Fruit fly (Drosophila melanogaster) whole organism, pupa: ENCODE results near the gene DopEcR.

ENCODE experiments used
- CG10348 ChIP-seq: fragments of 200-800 bp; sonication (Bioruptor generic); IDR thresholded peaks from 2 replicates; pipeline ENCODE4 v1.3.6; 2022; ENCODE audit warnings: missing biosample characterization, missing genetic modification characterization
- CG12605 ChIP-seq: fragments of 200-800 bp; sonication (Bioruptor generic); IDR thresholded peaks from 2 replicates; pipeline ENCODE4 v1.3.6; 2022; ENCODE audit warnings: missing biosample characterization, missing genetic modification characterization
- CG13204 ChIP-seq: fragments of 200-800 bp; sonication (Bioruptor generic); optimal IDR thresholded peaks from 2 replicates; lab custom pipeline; 2018; ENCODE audit warnings: missing biosample characterization, mild to moderate bottlenecking, missing genetic modification characterization, moderate library complexity
- CG14655 ChIP-seq: fragments of 200-800 bp; sonication (Bioruptor generic); optimal IDR thresholded peaks from 3 replicates; lab custom pipeline; 2017; ENCODE audit warnings: mild to moderate bottlenecking, missing biosample characterization, missing genetic modification reagents, missing genetic modification characterization
- CG15710 ChIP-seq: fragments of 200-800 bp; sonication (Bioruptor generic); optimal IDR thresholded peaks from 2 replicates; lab custom pipeline; 2018; ENCODE audit warnings: missing biosample characterization, mild to moderate bottlenecking, missing genetic modification characterization, moderate library complexity
- CG32121 ChIP-seq: fragments of 200-800 bp; sonication (Bioruptor generic); IDR thresholded peaks from 2 replicates; pipeline ENCODE4 v1.3.6; 2022; ENCODE audit warnings: missing biosample characterization, missing genetic modification characterization
- CG34367 ChIP-seq: fragments of 200-800 bp; sonication (Bioruptor generic); optimal IDR thresholded peaks from 2 replicates; lab custom pipeline; 2018; ENCODE audit warnings: missing biosample characterization, mild to moderate bottlenecking, missing genetic modification characterization
- CG4496 ChIP-seq: fragments of 200-800 bp; sonication (Bioruptor generic); IDR thresholded peaks from 3 replicates; pipeline ENCODE4 v1.3.6; 2022; ENCODE audit warnings: missing biosample characterization, missing genetic modification characterization
- CG8159 ChIP-seq: fragments of 200-800 bp; sonication (Bioruptor generic); optimal IDR thresholded peaks from 3 replicates; lab custom pipeline; 2018; ENCODE audit warnings: missing biosample characterization, mild to moderate bottlenecking, missing genetic modification characterization, moderate library complexity
- CG8301 ChIP-seq: fragments of 200-800 bp; sonication (Bioruptor generic); optimal IDR thresholded peaks from 2 replicates; lab custom pipeline; 2018; ENCODE audit warnings: missing biosample characterization, mild to moderate bottlenecking, missing genetic modification characterization
- CG9948 ChIP-seq: fragments of 200-800 bp; sonication (Bioruptor generic); optimal IDR thresholded peaks from 2 replicates; lab custom pipeline; 2018; ENCODE audit warnings: missing biosample characterization, mild to moderate bottlenecking, missing genetic modification characterization, moderate library complexity
- D1 ChIP-seq: fragments of 200-800 bp; sonication (Bioruptor generic); optimal IDR thresholded peaks from 2 replicates; lab custom pipeline; 2018; ENCODE audit warnings: missing biosample characterization, mild to moderate bottlenecking, missing genetic modification characterization, moderate library complexity
- EcR ChIP-seq: fragments of 200-800 bp; sonication (Bioruptor generic); optimal IDR thresholded peaks from 3 replicates; lab custom pipeline; 2019; ENCODE audit warnings: missing biosample characterization, missing genetic modification characterization, mild to moderate bottlenecking, moderate library complexity, missing genetic modification reagents
- Ets98B ChIP-seq: fragments of 200-800 bp; sonication (Bioruptor generic); IDR thresholded peaks from 2 replicates; pipeline ENCODE4 v1.3.6; 2022; ENCODE audit warnings: missing biosample characterization, missing genetic modification characterization
- Pif1A ChIP-seq: fragments of 200-800 bp; sonication (Bioruptor generic); optimal IDR thresholded peaks from 3 replicates; lab custom pipeline; 2016; ENCODE audit warnings: missing biosample characterization, missing genetic modification characterization
- Pif1B ChIP-seq: fragments of 200-800 bp; sonication (Bioruptor generic); optimal IDR thresholded peaks from 3 replicates; lab custom pipeline; 2016; ENCODE audit warnings: missing biosample characterization, missing genetic modification characterization
- Snoo ChIP-seq: fragments of 200-800 bp; sonication (Bioruptor generic); optimal IDR thresholded peaks from 3 replicates; lab custom pipeline; 2017; ENCODE audit warnings: missing biosample characterization, mild to moderate bottlenecking, missing genetic modification characterization, inconsistent platforms
- fd96Ca ChIP-seq: fragments of 200-800 bp; sonication (Bioruptor generic); IDR thresholded peaks from 3 replicates; pipeline ENCODE4 v1.3.6; 2022; ENCODE audit warnings: missing biosample characterization, missing genetic modification characterization
- gl ChIP-seq: fragments of 200-800 bp; sonication (Bioruptor generic); optimal IDR thresholded peaks from 2 replicates; lab custom pipeline; 2018; ENCODE audit warnings: missing biosample characterization, mild to moderate bottlenecking, missing genetic modification characterization
- rn ChIP-seq: fragments of 200-800 bp; sonication (Bioruptor generic); IDR thresholded peaks from 2 replicates; pipeline ENCODE4 v1.3.6; 2022; ENCODE audit warnings: missing biosample characterization, missing genetic modification characterization

Gene DopEcR

DNA sequence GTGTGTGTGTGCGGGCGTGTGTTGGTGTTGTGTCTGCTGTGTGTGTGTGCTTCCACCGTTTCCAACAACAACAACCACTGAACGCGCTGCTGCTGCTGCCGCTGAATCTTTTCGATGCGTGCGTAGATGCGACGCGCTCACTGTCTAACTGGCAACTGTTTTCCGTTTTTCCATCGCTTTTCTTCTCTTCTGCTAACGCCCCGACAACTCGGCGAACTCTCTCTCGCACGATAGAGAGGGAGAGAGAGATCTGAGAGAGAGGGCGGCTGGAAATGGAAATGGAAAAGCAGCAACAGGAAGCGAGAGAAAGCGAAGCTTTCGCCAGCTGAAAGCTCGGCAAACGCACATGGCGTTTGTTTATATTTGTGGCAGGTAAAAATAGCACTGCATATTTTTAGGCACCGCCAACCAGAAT is at the start of gene DopEcR:
TSS of gene DopEcR (minus strand) at position 157 of the 415 bp plus-strand sequence.
- TF ChIP-seq CG4496 (peak; percentile 71), gl (tag; lab: Kevin White, UChicago) (no peak), CG12605 (GFP tag; lab: Robert Waterston, UW) (peak; percentile 32; the same call in 1 of the 2 replicates), CG32121 (GFP tag; lab: Robert Waterston, UW) (0 out of 2 replicates have a peak, but pooled peaks have one; percentile 13), fd96Ca (GFP tag; lab: Robert Waterston, UW) (0 out of 3 replicates have a peak, but pooled peaks have one; percentile 11)

- TF ChIP-seq CG10348 (GFP tag; lab: Robert Waterston, UW), result no peak
- TF ChIP-seq fd96Ca (GFP tag; lab: Robert Waterston, UW), result no peak
- no peak for TF ChIP-seq Pif1A (GFP tag; lab: Kevin White, UChicago)
- TF ChIP-seq gl (tag; lab: Kevin White, UChicago), result no peak
- no peak for TF ChIP-seq CG12605 (GFP tag; lab: Robert Waterston, UW)
- no peak for TF ChIP-seq CG14655 (GFP tag; lab: Kevin White, UChicago)
- no peak for TF ChIP-seq Snoo (tag; lab: Kevin White, UChicago)
- TF ChIP-seq rn (GFP tag; lab: Robert Waterston, UW), result no peak
- TF ChIP-seq CG8301 (tag; lab: Kevin White, UChicago), result no peak
- TF ChIP-seq, all 21 proteins: peak for 0
Measured at dm6 chr3L:4428918-4429546, 48.8 kb upstream of the DopEcR start, which contains the start of gene nAChRbeta1. nAChRbeta1 (plus strand) TSS chr3L:4429349.

- no peak for TF ChIP-seq rn (GFP tag; lab: Robert Waterston, UW)
- TF ChIP-seq CG15710, result no peak
- TF ChIP-seq Snoo (tag; lab: Kevin White, UChicago), result no peak
- TF ChIP-seq fd96Ca (GFP tag; lab: Robert Waterston, UW), result no peak
- TF ChIP-seq CG14655 (GFP tag; lab: Kevin White, UChicago), result no peak
- TF ChIP-seq CG13204 (GFP tag; lab: Kevin White, UChicago), result no peak
- TF ChIP-seq D1 (tag; lab: Kevin White, UChicago), result no peak
- TF ChIP-seq CG10348 (GFP tag; lab: Robert Waterston, UW), result no peak
- no peak for TF ChIP-seq gl (tag; lab: Kevin White, UChicago)
- TF ChIP-seq Ets98B, result no peak
- TF ChIP-seq Pif1A (GFP tag; lab: Kevin White, UChicago), result no peak
- no peak for TF ChIP-seq CG4496
- TF ChIP-seq CG12605 (GFP tag; lab: Robert Waterston, UW), result no peak
- TF ChIP-seq CG32121 (GFP tag; lab: Robert Waterston, UW), result no peak
- no peak for TF ChIP-seq Pif1B (GFP tag; lab: Kevin White, UChicago)
Measured at dm6 chr3L:4426581-4426980, 46.4 kb upstream of the DopEcR start.

DNA sequence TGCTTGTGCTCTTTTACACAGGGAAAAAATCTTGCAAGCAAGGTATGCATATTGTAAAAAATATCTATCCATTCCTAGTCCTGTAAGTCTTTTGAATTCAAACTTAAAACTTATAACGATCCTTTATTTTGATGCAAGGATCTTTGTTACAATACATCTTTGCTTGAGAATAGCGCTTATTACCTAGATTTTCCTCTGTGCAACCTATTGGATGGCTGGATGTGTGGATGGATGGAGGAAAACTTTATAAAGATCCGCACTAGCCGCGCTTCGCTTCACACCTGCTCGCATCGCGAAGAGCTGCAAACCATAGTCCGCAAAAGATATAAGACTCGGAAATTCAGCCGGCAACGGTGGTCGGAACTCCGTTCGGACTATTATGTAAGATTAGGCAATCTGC is 41.2 kb upstream of the DopEcR start, which contains the start of gene CG15020:
TSS of gene CG15020 (plus strand) at position 301 of the 400 bp plus-strand sequence.
- TF ChIP-seq gl (tag; lab: Kevin White, UChicago), result no peak
- no peak for TF ChIP-seq EcR (GFP tag; lab: Kevin White, UChicago)
- no peak for TF ChIP-seq CG12605 (GFP tag; lab: Robert Waterston, UW)
- 0 out of 3 replicates have a peak, but pooled peaks have one; percentile 10 for TF ChIP-seq CG4496
- TF ChIP-seq D1 (tag; lab: Kevin White, UChicago), result no peak
- peak; percentile 56 for TF ChIP-seq CG14655 (GFP tag; lab: Kevin White, UChicago)
- TF ChIP-seq CG13204 (GFP tag; lab: Kevin White, UChicago), result no peak
- TF ChIP-seq CG8159 (tag; lab: Kevin White, UChicago), result no peak

dm6 chr3L:4417543-4417942 is 37.4 kb upstream of the DopEcR start:
- no peak for TF ChIP-seq CG12605 (GFP tag; lab: Robert Waterston, UW)
- TF ChIP-seq fd96Ca (GFP tag; lab: Robert Waterston, UW), result peak; percentile 46; the same call in 1 of the 3 replicates

DNA sequence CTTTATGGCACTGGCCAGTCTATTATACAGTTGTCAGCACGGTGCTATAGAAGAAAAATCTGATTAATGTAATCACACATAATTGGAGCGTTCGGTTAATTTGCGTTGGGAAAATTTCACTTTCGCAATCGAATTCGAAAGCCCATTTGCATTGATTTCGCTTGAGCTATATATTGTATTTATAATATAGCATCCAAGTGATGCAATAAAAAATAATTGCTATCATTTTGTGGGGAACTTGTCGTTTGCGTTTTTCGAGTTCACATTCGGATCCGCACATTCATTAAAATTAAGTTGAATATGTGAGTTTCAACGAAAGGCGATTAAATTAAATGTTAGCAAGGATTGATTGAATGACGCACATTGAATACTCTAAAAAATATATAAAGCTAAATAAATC is 36.9 kb upstream of the DopEcR start:
- TF ChIP-seq CG10348 (GFP tag; lab: Robert Waterston, UW) (no peak), CG12605 (GFP tag; lab: Robert Waterston, UW) (no peak), CG9948 (tag; lab: Kevin White, UChicago) (no peak), Ets98B (no peak), CG4496 (no peak), CG34367 (tag; lab: Kevin White, UChicago) (no peak), CG8159 (tag; lab: Kevin White, UChicago) (no peak), EcR (GFP tag; lab: Kevin White, UChicago) (no peak), Pif1B (GFP tag; lab: Kevin White, UChicago) (no peak)
